Fruit fly (Drosophila melanogaster): ENCODE data around the gene Tsen34.

- TF ChIP-seq dl (GFP tag; optimal IDR thresholded peaks at IDR 0.05; ENCODE audit: insufficient read depth in 1 of 2, partially characterized antibody in 2 of 2) (no peak), Abd-B (GFP tag; optimal IDR thresholded peaks at IDR 0.05) (no peak), Mio (GFP tag; optimal IDR thresholded peaks at IDR 0.05) (no peak), Rel (GFP tag; optimal IDR thresholded peaks at IDR 0.05) (no peak), Rel (tag; optimal IDR thresholded peaks at IDR 0.05) (peak; percentile 29), OdsH (GFP tag; optimal IDR thresholded peaks at IDR 0.05) (no peak), Vsx2 (GFP tag; optimal IDR thresholded peaks at IDR 0.05; ENCODE audit: partially characterized antibody) (no peak), HLH106 (tag; optimal IDR thresholded peaks at IDR 0.05) (no peak)
These were observed 21.1 kb upstream of the Tsen34 start for dm6 chr3L:14782626-14783362.
